Worm (Caenorhabditis elegans) whole organism, midembryonic: Measurements from ENCODE around the gene sms-3.

Experiments
- T22C8.4 ChIP-seq: fragments of 200-800 bp; sonication (Bioruptor generic); IDR thresholded peaks from 2 replicates; pipeline ENCODE4 v1.3.6; 2022; ENCODE audit warnings: missing genetic modification characterization, missing compliant biosample characterization
- ztf-23 ChIP-seq: fragments of 200-800 bp; sonication (Bioruptor generic); IDR thresholded peaks from 2 replicates; pipeline ENCODE4 v1.3.6; 2022; ENCODE audit warnings: missing genetic modification reagents, missing genetic modification characterization, missing compliant biosample characterization
- ztf-29 ChIP-seq: fragments of 200-800 bp; sonication (Bioruptor generic); IDR thresholded peaks from 2 replicates; pipeline ENCODE4 v1.3.6; 2022; ENCODE audit warnings: missing genetic modification reagents, missing genetic modification characterization, missing compliant biosample characterization

ce11 chrIII:1603776-1604175 is 2.8 kb upstream of the sms-3 start:
- TF ChIP-seq T22C8.4 (GFP tag; lab: Robert Waterston, UW) (no peak), ztf-29 (no peak), ztf-23 (GFP tag; lab: Robert Waterston, UW) (no peak)
